Fruit fly (Drosophila melanogaster) whole organism, embryonic: ENCODE data around the gene Cdk5alpha.
A peak's percentile ranks its signal among the peaks of the same experiment; 100 is the strongest.

ENCODE experiments used
- Atf-2 ChIP-seq: fragments of 200-800 bp; sonication (Bioruptor generic); optimal IDR thresholded peaks from 2 replicates; lab custom pipeline; 2016; ENCODE audit warnings: missing biosample characterization, missing genetic modification characterization
- Atf3 ChIP-seq: fragments of 200-800 bp; sonication (Bioruptor generic); optimal IDR thresholded peaks from 3 replicates; lab custom pipeline; 2016; ENCODE audit warnings: missing biosample characterization, missing genetic modification characterization
- BEAF-32 ChIP-seq: fragments of 200-800 bp; sonication (Bioruptor generic); optimal IDR thresholded peaks from 3 replicates; lab custom pipeline; 2017; ENCODE audit warnings: missing biosample characterization, missing genetic modification characterization, mild to moderate bottlenecking, moderate library complexity, missing genetic modification reagents
- Bdp1 ChIP-seq: fragments of 200-800 bp; sonication (Bioruptor generic); optimal IDR thresholded peaks from 3 replicates; lab custom pipeline; 2016; ENCODE audit warnings: missing biosample characterization, missing genetic modification characterization
- CG10543 ChIP-seq: fragments of 200-800 bp; sonication (Bioruptor generic); optimal IDR thresholded peaks from 3 replicates; lab custom pipeline; 2017; ENCODE audit warnings: missing biosample characterization, mild to moderate bottlenecking, missing genetic modification characterization, moderate library complexity
- CG10565 ChIP-seq: fragments of 200-800 bp; sonication (Bioruptor generic); optimal IDR thresholded peaks from 3 replicates; lab custom pipeline; 2016; ENCODE audit warnings: missing biosample characterization, mild to moderate bottlenecking, missing genetic modification characterization
- CG11398 ChIP-seq: fragments of 200-800 bp; sonication (Bioruptor generic); optimal IDR thresholded peaks from 2 replicates; lab custom pipeline; 2016; ENCODE audit warnings: missing biosample characterization, missing genetic modification characterization
- CG12744 ChIP-seq: fragments of 200-800 bp; sonication (Bioruptor generic); optimal IDR thresholded peaks from 2 replicates; lab custom pipeline; 2016; ENCODE audit warnings: missing biosample characterization, missing genetic modification characterization
- CG12769 ChIP-seq: fragments of 200-800 bp; sonication (Bioruptor generic); optimal IDR thresholded peaks from 2 replicates; lab custom pipeline; 2019; ENCODE audit warnings: missing biosample characterization, mild to moderate bottlenecking, missing genetic modification characterization, moderate library complexity
- CG13287 ChIP-seq: fragments of 200-800 bp; sonication (Bioruptor generic); IDR thresholded peaks from 2 replicates; pipeline ENCODE4 v1.3.6; 2022; ENCODE audit warnings: missing biosample characterization, missing genetic modification characterization; ENCODE audit not compliant: partially characterized antibody
- CG14014 ChIP-seq: fragments of 200-800 bp; sonication (Bioruptor generic); IDR thresholded peaks from 2 replicates; pipeline ENCODE4 v1.3.6; 2022; ENCODE audit warnings: missing biosample characterization, missing genetic modification characterization
- CG14441 ChIP-seq: fragments of 200-800 bp; sonication (Bioruptor generic); IDR thresholded peaks from 2 replicates; pipeline ENCODE4 v1.3.6; 2022; ENCODE audit warnings: missing biosample characterization, missing genetic modification characterization
- CG1603 ChIP-seq: fragments of 200-800 bp; sonication (Bioruptor generic); optimal IDR thresholded peaks from 2 replicates; lab custom pipeline; 2019; ENCODE audit warnings: missing biosample characterization, mild to moderate bottlenecking, missing genetic modification characterization, moderate library complexity
- CG2875 ChIP-seq: fragments of 200-800 bp; sonication (Bioruptor generic); optimal IDR thresholded peaks from 2 replicates; lab custom pipeline; 2017; ENCODE audit warnings: missing biosample characterization, mild to moderate bottlenecking, missing genetic modification characterization, missing genetic modification reagents
- CG30431 ChIP-seq: fragments of 200-800 bp; sonication (Bioruptor generic); optimal IDR thresholded peaks from 2 replicates; lab custom pipeline; 2017; ENCODE audit warnings: missing biosample characterization, missing genetic modification characterization
- CG31388 ChIP-seq: fragments of 200-800 bp; sonication (Bioruptor generic); optimal IDR thresholded peaks from 2 replicates; lab custom pipeline; 2016; ENCODE audit warnings: missing biosample characterization, missing genetic modification characterization
- CG4730 ChIP-seq: fragments of 200-800 bp; sonication (Bioruptor generic); IDR thresholded peaks from 2 replicates; pipeline ENCODE4 v1.3.6; 2022; ENCODE audit warnings: missing biosample characterization, missing genetic modification characterization
- CG6654 ChIP-seq: fragments of 200-800 bp; sonication (Bioruptor generic); optimal IDR thresholded peaks from 2 replicates; lab custom pipeline; 2017; ENCODE audit warnings: missing biosample characterization, mild to moderate bottlenecking, missing genetic modification characterization
- CG7556 ChIP-seq: fragments of 200-800 bp; sonication (Bioruptor generic); optimal IDR thresholded peaks from 2 replicates; lab custom pipeline; 2017; ENCODE audit warnings: missing biosample characterization, mild to moderate bottlenecking, missing genetic modification characterization
- CG7786 ChIP-seq: fragments of 200-800 bp; sonication (Bioruptor generic); optimal IDR thresholded peaks from 2 replicates; lab custom pipeline; 2016; ENCODE audit warnings: missing biosample characterization, missing genetic modification characterization
- CG8359 ChIP-seq: fragments of 200-800 bp; sonication (Bioruptor generic); optimal IDR thresholded peaks from 2 replicates; lab custom pipeline; 2017; ENCODE audit warnings: missing biosample characterization, mild to moderate bottlenecking, missing genetic modification characterization, borderline replicate concordance
- CG9609 ChIP-seq: fragments of 200-800 bp; sonication (Bioruptor generic); optimal IDR thresholded peaks from 3 replicates; lab custom pipeline; 2016; ENCODE audit warnings: missing biosample characterization, missing genetic modification characterization
- Camta ChIP-seq: fragments of 200-800 bp; sonication (Bioruptor generic); optimal IDR thresholded peaks from 2 replicates; lab custom pipeline; 2016; ENCODE audit warnings: missing biosample characterization, missing genetic modification characterization
- Dip2 ChIP-seq: fragments of 200-800 bp; sonication (Bioruptor generic); IDR thresholded peaks from 2 replicates; pipeline ENCODE4 v1.3.6; 2022; ENCODE audit warnings: missing biosample characterization, missing genetic modification characterization
- ERR ChIP-seq: fragments of 200-800 bp; sonication (Bioruptor generic); optimal IDR thresholded peaks from 2 replicates; lab custom pipeline; 2016; ENCODE audit warnings: missing biosample characterization, missing genetic modification characterization
- GATAe ChIP-seq: fragments of 200-800 bp; sonication (Bioruptor generic); conservative IDR thresholded peaks from 2 replicates; pipeline ENCODE4 v1.3.6; 2022; ENCODE audit warnings: missing biosample characterization, missing genetic modification characterization
- Gsc ChIP-seq: fragments of 200-800 bp; sonication (Bioruptor generic); IDR thresholded peaks from 2 replicates; pipeline ENCODE4 v1.3.6; 2022; ENCODE audit warnings: missing biosample characterization, missing genetic modification characterization
- Hr39 ChIP-seq: fragments of >200 bp; optimal IDR thresholded peaks from 2 replicates; lab custom pipeline; 2017
- Mes4 ChIP-seq: fragments of 200-800 bp; sonication (Bioruptor generic); optimal IDR thresholded peaks from 2 replicates; lab custom pipeline; 2016; ENCODE audit warnings: missing biosample characterization, missing genetic modification characterization
- NC2β ChIP-seq: fragments of 200-800 bp; sonication (Bioruptor generic); optimal IDR thresholded peaks from 2 replicates; lab custom pipeline; 2016; ENCODE audit warnings: missing biosample characterization, missing genetic modification characterization
- Poxn ChIP-seq: fragments of 200-800 bp; sonication (Bioruptor generic); IDR thresholded peaks from 2 replicates; pipeline ENCODE4 v1.3.6; 2022; ENCODE audit warnings: missing biosample characterization, missing genetic modification characterization
- Rx ChIP-seq: fragments of 200-800 bp; sonication (Bioruptor generic); IDR thresholded peaks from 2 replicates; pipeline ENCODE4 v1.3.6; 2022; ENCODE audit warnings: missing biosample characterization, missing genetic modification characterization
- Xrp1 ChIP-seq: fragments of 200-800 bp; sonication (Bioruptor generic); IDR thresholded peaks from 2 replicates; pipeline ENCODE4 v1.3.6; 2022; ENCODE audit warnings: missing biosample characterization, missing genetic modification characterization
- ato ChIP-seq: fragments of 200-800 bp; sonication (Bioruptor generic); IDR thresholded peaks from 2 replicates; pipeline ENCODE4 v1.3.6; 2022; ENCODE audit warnings: missing biosample characterization, missing genetic modification characterization; ENCODE audit not compliant: partially characterized antibody
- chm ChIP-seq: fragments of 200-800 bp; sonication (Bioruptor generic); IDR thresholded peaks from 2 replicates; pipeline ENCODE4 v1.3.6; 2022; ENCODE audit warnings: missing biosample characterization, missing genetic modification characterization
- chn ChIP-seq: fragments of 200-800 bp; sonication (Bioruptor generic); optimal IDR thresholded peaks from 2 replicates; lab custom pipeline; 2016; ENCODE audit warnings: missing biosample characterization, missing genetic modification characterization
- dmrt99B ChIP-seq: fragments of 200-800 bp; sonication (Bioruptor generic); optimal IDR thresholded peaks from 2 replicates; lab custom pipeline; 2018; ENCODE audit warnings: missing biosample characterization, mild to moderate bottlenecking, missing genetic modification characterization, moderate library complexity
- ewg ChIP-seq: fragments of 200-800 bp; sonication (Bioruptor generic); optimal IDR thresholded peaks from 3 replicates; lab custom pipeline; 2017; ENCODE audit warnings: mild to moderate bottlenecking, missing biosample characterization, missing genetic modification reagents, missing genetic modification characterization
- hb ChIP-seq: fragments of 200-800 bp; sonication (Bioruptor generic); IDR thresholded peaks from 3 replicates; pipeline ENCODE4 v1.3.6; 2022; ENCODE audit warnings: missing biosample characterization, missing genetic modification characterization; ENCODE audit not compliant: partially characterized antibody
- jing ChIP-seq: fragments of 200-800 bp; sonication (Bioruptor generic); optimal IDR thresholded peaks from 2 replicates; lab custom pipeline; 2018; ENCODE audit warnings: missing biosample characterization, mild to moderate bottlenecking, missing genetic modification characterization
- kah ChIP-seq: fragments of 200-800 bp; sonication (Bioruptor generic); optimal IDR thresholded peaks from 2 replicates; lab custom pipeline; 2018; ENCODE audit warnings: missing biosample characterization, mild to moderate bottlenecking, missing genetic modification characterization
- klu ChIP-seq: fragments of 200-800 bp; sonication (Bioruptor generic); IDR thresholded peaks from 2 replicates; pipeline ENCODE4 v1.3.6; 2022; ENCODE audit warnings: missing biosample characterization, missing genetic modification characterization
- luna ChIP-seq: fragments of 200-800 bp; sonication (Bioruptor generic); optimal IDR thresholded peaks from 2 replicates; lab custom pipeline; 2016; ENCODE audit warnings: missing biosample characterization, missing genetic modification characterization
- mld ChIP-seq: fragments of 200-800 bp; sonication (Bioruptor generic); IDR thresholded peaks from 3 replicates; pipeline ENCODE4 v1.3.6; 2022; ENCODE audit warnings: missing biosample characterization, missing genetic modification characterization; ENCODE audit not compliant: partially characterized antibody
- odd ChIP-seq: fragments of 200-800 bp; sonication (Bioruptor generic); optimal IDR thresholded peaks from 2 replicates; lab custom pipeline; 2017; ENCODE audit warnings: missing biosample characterization, mild to moderate bottlenecking, missing genetic modification characterization
- onecut ChIP-seq: fragments of 200-800 bp; sonication (Bioruptor generic); IDR thresholded peaks from 2 replicates; pipeline ENCODE4 v1.3.6; 2022; ENCODE audit warnings: missing biosample characterization, missing genetic modification characterization
- sens-2 ChIP-seq: fragments of 200-800 bp; sonication (Bioruptor generic); IDR thresholded peaks from 2 replicates; pipeline ENCODE4 v1.3.6; 2022; ENCODE audit warnings: missing biosample characterization, missing genetic modification characterization
- seq ChIP-seq: fragments of 200-800 bp; sonication (Bioruptor generic); IDR thresholded peaks from 2 replicates; pipeline ENCODE4 v1.3.6; 2022; ENCODE audit warnings: missing biosample characterization, missing genetic modification characterization
- sim ChIP-seq: fragments of 200-800 bp; sonication (Bioruptor generic); IDR thresholded peaks from 2 replicates; pipeline ENCODE4 v1.3.6; 2022; ENCODE audit warnings: missing biosample characterization, missing genetic modification characterization
- tll ChIP-seq, 2 experiments: fragments of 200-800 bp in 1 of 2; fragments of >200 bp in 1 of 2; sonication (Bioruptor generic) in 1 of 2; optimal IDR thresholded peaks; 2 replicates each; lab custom pipeline; 2017 to 2019; ENCODE audit warnings: missing biosample characterization in 2 of 2, missing genetic modification characterization in 2 of 2, mild to moderate bottlenecking in 1 of 2, moderate library complexity in 1 of 2
- zfh2 ChIP-seq: fragments of 200-800 bp; sonication (Bioruptor generic); optimal IDR thresholded peaks from 2 replicates; lab custom pipeline; 2016; ENCODE audit warnings: missing biosample characterization, missing genetic modification characterization

The Cdk5alpha gene

DNA sequence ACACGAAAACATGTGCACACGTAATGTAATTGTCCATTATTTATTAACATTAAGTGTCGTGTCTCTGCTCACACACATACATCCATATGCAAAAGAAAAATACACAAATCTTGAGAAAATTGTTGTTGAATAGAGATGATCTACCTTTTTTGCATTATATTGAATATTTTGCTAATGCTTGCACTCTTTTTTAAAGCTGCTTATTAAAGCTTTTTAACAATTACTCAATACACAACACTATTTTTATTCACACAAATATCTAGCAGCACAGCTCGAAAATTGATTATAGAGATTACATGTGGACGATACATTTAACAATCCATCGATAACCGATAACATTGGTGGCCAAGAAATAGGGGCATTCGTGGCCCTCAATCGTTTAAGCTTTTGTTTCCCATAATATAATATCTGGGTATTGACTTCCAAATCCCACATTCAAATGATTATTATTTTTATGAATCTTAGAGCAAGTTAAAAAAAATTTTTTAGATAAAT is 18.6 kb downstream of the Cdk5alpha start, which contains the start of gene Ufd4 (continued):
- peak; percentile 72 for TF ChIP-seq chn
- peak; percentile 60 for TF ChIP-seq zfh2 (GFP tag; lab: Kevin White, UChicago)
- peak; percentile 55 for TF ChIP-seq BEAF-32
- no peak for TF ChIP-seq klu
- TF ChIP-seq NC2β (GFP tag; lab: Kevin White, UChicago): peak; percentile 66
- no peak for TF ChIP-seq seq
- TF ChIP-seq CG7786 (GFP tag; lab: Kevin White, UChicago): peak; percentile 23
- no peak for TF ChIP-seq tll (GFP tag; optimal IDR thresholded peaks at IDR 0.05; lab: Kevin White, UChicago)
- no peak for TF ChIP-seq jing
- no peak for TF ChIP-seq Gsc (GFP tag; lab: Robert Waterston, UW)
- no peak for TF ChIP-seq CG7556
- peak; percentile 11 for TF ChIP-seq Mes4 (GFP tag; lab: Kevin White, UChicago)
- TF ChIP-seq Bdp1 (GFP tag; lab: Kevin White, UChicago): no peak
- no peak for TF ChIP-seq luna (GFP tag; lab: Kevin White, UChicago)
- no peak for TF ChIP-seq CG4730 (GFP tag; lab: Robert Waterston, UW)
- no peak for TF ChIP-seq Poxn (GFP tag; lab: Robert Waterston, UW)
- TF ChIP-seq chm: no peak
- no peak; the same call in 1 of the 2 replicates for TF ChIP-seq ato (GFP tag; lab: Robert Waterston, UW)
- TF ChIP-seq Hr39 (lab: Kevin White, UChicago): no peak
- TF ChIP-seq GATAe (GFP tag; lab: Robert Waterston, UW): no peak
- no peak for TF ChIP-seq CG6654 (GFP tag; lab: Kevin White, UChicago)
- peak; percentile 16 for TF ChIP-seq CG9609 (GFP tag; lab: Kevin White, UChicago)
- TF ChIP-seq CG12769 (tag; lab: Kevin White, UChicago): no peak
- peak; percentile 43 for TF ChIP-seq kah
- TF ChIP-seq CG30431 (GFP tag; lab: Kevin White, UChicago): no peak
- no peak for TF ChIP-seq sens-2
- TF ChIP-seq odd (GFP tag; lab: Kevin White, UChicago): no peak
- no peak for TF ChIP-seq Dip2 (GFP tag; lab: Robert Waterston, UW)
- TF ChIP-seq CG14441: no peak; the same call in 1 of the 2 replicates
- TF ChIP-seq CG2875: no peak
- TF ChIP-seq hb: no peak
- TF ChIP-seq ERR: peak; percentile 55
- no peak for TF ChIP-seq CG1603 (tag; lab: Kevin White, UChicago)
- peak; percentile 61 for TF ChIP-seq CG12744
- peak; percentile 68 for TF ChIP-seq Camta (GFP tag; lab: Kevin White, UChicago)
- TF ChIP-seq dmrt99B (tag; lab: Kevin White, UChicago): no peak
- TF ChIP-seq Xrp1 (GFP tag; lab: Robert Waterston, UW): peak; percentile 79
- TF ChIP-seq CG31388 (GFP tag; lab: Kevin White, UChicago): peak; percentile 11
- TF ChIP-seq ewg (GFP tag; lab: Kevin White, UChicago): no peak
- no peak for TF ChIP-seq CG10543 (GFP tag; lab: Kevin White, UChicago)
- TF ChIP-seq CG8359 (GFP tag; lab: Kevin White, UChicago): no peak
- no peak for TF ChIP-seq CG10565 (GFP tag; lab: Kevin White, UChicago)
- TF ChIP-seq onecut (GFP tag; lab: Robert Waterston, UW): peak; percentile 93
- peak; percentile 60; the same call in 1 of the 2 replicates for TF ChIP-seq CG13287 (GFP tag; lab: Robert Waterston, UW)
- TF ChIP-seq CG14014: peak; percentile 75; the same call in 1 of the 2 replicates
- TF ChIP-seq Atf-2 (GFP tag; lab: Kevin White, UChicago): peak; percentile 27
- TF ChIP-seq sim (GFP tag; lab: Robert Waterston, UW): peak; percentile 54; the same call in 1 of the 2 replicates
- TF ChIP-seq Rx (GFP tag; lab: Robert Waterston, UW): no peak
- TF ChIP-seq CG11398 (GFP tag; lab: Kevin White, UChicago): peak; percentile 57
- TF ChIP-seq mld: no peak
- TF ChIP-seq Atf3 (GFP tag; lab: Kevin White, UChicago): no peak
